Fruit fly (Drosophila melanogaster): ENCODE data around the gene CG18547.

Gene CG18547

DNA sequence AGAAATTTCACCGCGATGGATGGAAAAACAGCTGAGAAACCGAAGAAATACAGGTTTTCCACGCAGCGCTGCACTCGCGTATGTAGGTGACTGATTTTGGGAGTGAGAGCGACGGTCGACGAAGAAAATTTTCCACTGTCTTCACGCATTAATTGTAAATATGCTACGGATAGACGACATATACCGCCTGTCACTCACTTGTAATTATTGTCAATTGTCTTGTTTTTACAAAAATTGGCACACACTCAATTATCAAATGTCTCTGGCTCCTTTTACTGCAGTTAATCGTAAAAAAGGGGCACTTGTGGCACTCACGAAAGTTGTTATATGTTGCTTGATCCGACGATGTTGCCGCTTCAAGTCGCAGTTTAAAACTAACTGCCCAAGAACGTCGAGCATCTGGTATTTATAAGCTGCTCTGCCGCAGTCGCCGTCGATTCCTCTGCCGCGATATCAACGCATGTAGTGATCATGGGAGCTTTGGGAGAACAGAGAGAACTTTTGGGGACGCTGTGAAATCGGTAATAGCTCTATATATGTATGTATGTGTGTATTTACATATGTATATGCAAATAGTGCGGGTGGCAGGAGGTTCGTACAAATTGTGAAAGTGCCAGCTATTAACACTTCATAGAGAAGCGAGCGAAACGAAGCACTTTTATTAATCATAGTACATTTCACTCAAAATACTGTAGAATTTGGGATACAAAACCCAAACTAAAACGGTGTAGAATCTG is 12.9 kb upstream of the CG18547 start, which contains the start of gene mfas (continued):
- TF ChIP-seq klu (GFP tag; IDR thresholded peaks at IDR 0.05) (no peak), ase (GFP tag; IDR thresholded peaks at IDR 0.05) (no peak), dpn (GFP tag; optimal IDR thresholded peaks at IDR 0.05) (no peak), CG11398 (GFP tag; optimal IDR thresholded peaks at IDR 0.05) (no peak), abd-A (tag; optimal IDR thresholded peaks at IDR 0.05) (no peak), btn (GFP tag; optimal IDR thresholded peaks at IDR 0.05) (no peak), tap (tag; optimal IDR thresholded peaks at IDR 0.05) (no peak), CG12391 (tag; optimal IDR thresholded peaks at IDR 0.05) (no peak), Mad (GFP tag; optimal IDR thresholded peaks at IDR 0.05) (no peak), Hr3 (GFP tag; optimal IDR thresholded peaks at IDR 0.05) (no peak), Sry-β (GFP tag; optimal IDR thresholded peaks at IDR 0.05) (no peak), ap (GFP tag; IDR thresholded peaks at IDR 0.05) (no peak), Dbx (GFP tag; IDR thresholded peaks at IDR 0.05) (peak; percentile 12; the same call in 1 of the 3 replicates), fu2 (GFP tag; optimal IDR thresholded peaks at IDR 0.05) (no peak), ro (GFP tag; IDR thresholded peaks at IDR 0.05) (no peak), ato (GFP tag; IDR thresholded peaks at IDR 0.05; ENCODE audit: partially characterized antibody) (no peak), Nf-YC (tag; optimal IDR thresholded peaks at IDR 0.05) (no peak), sens (GFP tag) (peak; percentile 66), zf30C (GFP tag; optimal IDR thresholded peaks at IDR 0.05) (peak; percentile 14), Chrac-16 (GFP tag; optimal IDR thresholded peaks at IDR 0.05) (no peak), ATbp (GFP tag; optimal IDR thresholded peaks at IDR 0.05) (peak; percentile 72), CG33213 (GFP tag; optimal IDR thresholded peaks at IDR 0.05) (no peak), unc-4 (GFP tag; IDR thresholded peaks at IDR 0.05; ENCODE audit: partially characterized antibody) (no peak), schlank (tag; optimal IDR thresholded peaks at IDR 0.05) (no peak), cas (GFP tag; IDR thresholded peaks at IDR 0.05) (no peak), HHEX (GFP tag; optimal IDR thresholded peaks at IDR 0.05) (peak; percentile 17), CG10565 (GFP tag; optimal IDR thresholded peaks at IDR 0.05) (no peak), bcd (GFP tag; optimal IDR thresholded peaks at IDR 0.05) (no peak), pb (GFP tag; optimal IDR thresholded peaks at IDR 0.05) (peak; percentile 5), sd (tag; optimal IDR thresholded peaks at IDR 0.05) (no peak), HLH4C (GFP tag; IDR thresholded peaks at IDR 0.05; ENCODE audit: partially characterized antibody) (peak; percentile 36; the same call in 1 of the 3 replicates), ftz-f1 (GFP tag; optimal IDR thresholded peaks at IDR 0.05) (no peak), Hr39 (optimal IDR thresholded peaks at IDR 0.05) (no peak), jigr1 (GFP tag; IDR thresholded peaks at IDR 0.05) (no peak), Sry-δ (GFP tag; optimal IDR thresholded peaks at IDR 0.05) (no peak), CG17912 (GFP tag; optimal IDR thresholded peaks at IDR 0.05) (peak; percentile 70), fd96Cb (tag; optimal IDR thresholded peaks at IDR 0.05) (no peak), CG7271 (tag; optimal IDR thresholded peaks at IDR 0.05) (no peak), CG2889 (GFP tag; IDR thresholded peaks at IDR 0.05) (no peak), inv (GFP tag; IDR thresholded peaks at IDR 0.05; ENCODE audit: partially characterized antibody) (no peak), CG7928 (GFP tag; optimal IDR thresholded peaks at IDR 0.05) (no peak), CG4730 (GFP tag; IDR thresholded peaks at IDR 0.05) (no peak), CG2120 (GFP tag; optimal IDR thresholded peaks at IDR 0.05) (no peak), ranshi (GFP tag; IDR thresholded peaks at IDR 0.05) (no peak), fru (optimal IDR thresholded peaks at IDR 0.05) (no peak), zfh1 (GFP tag; IDR thresholded peaks at IDR 0.05) (no peak), CG4328 (GFP tag; optimal IDR thresholded peaks at IDR 0.05) (no peak), vfl (GFP tag; optimal IDR thresholded peaks at IDR 0.05) (no peak), tna (GFP tag; IDR thresholded peaks at IDR 0.05; ENCODE audit: partially characterized antibody) (no peak), kay (GFP tag; optimal IDR thresholded peaks at IDR 0.05) (no peak), Atf-2 (GFP tag; optimal IDR thresholded peaks at IDR 0.05) (no peak)
